Worm (Caenorhabditis elegans) whole organism, young adult: ENCODE data around the gene R05D3.9.

ENCODE experiments used
- aptf-2 ChIP-seq: fragments of 200-800 bp; sonication (Bioruptor generic); conservative IDR thresholded peaks from 2 replicates; pipeline ENCODE4 v1.3.6; 2022; ENCODE audit warnings: missing genetic modification reagents, missing genetic modification characterization, missing compliant biosample characterization
- hlh-26 ChIP-seq: fragments of 200-800 bp; sonication (Bioruptor generic); conservative IDR thresholded peaks from 2 replicates; pipeline ENCODE4 v1.3.6; 2022; ENCODE audit warnings: missing genetic modification reagents, missing genetic modification characterization, missing compliant biosample characterization
- pha-4 ChIP-seq: fragments of 150-350 bp; sonication (generic microtip); optimal IDR thresholded peaks from 2 replicates; lab custom pipeline; 2014; ENCODE audit warnings: missing biosample characterization, missing genetic modification reagents, missing genetic modification characterization
- unc-130 ChIP-seq: sonication (generic microtip); optimal IDR thresholded peaks from 2 replicates; lab custom pipeline; 2016; ENCODE audit warnings: missing genetic modification reagents, missing genetic modification characterization, missing compliant biosample characterization
- zfh-2 ChIP-seq: fragments of 200-800 bp; sonication (Bioruptor generic); conservative IDR thresholded peaks from 2 replicates; pipeline ENCODE4 v1.3.6; 2022; ENCODE audit warnings: missing genetic modification reagents, missing genetic modification characterization, missing compliant biosample characterization

DNA sequence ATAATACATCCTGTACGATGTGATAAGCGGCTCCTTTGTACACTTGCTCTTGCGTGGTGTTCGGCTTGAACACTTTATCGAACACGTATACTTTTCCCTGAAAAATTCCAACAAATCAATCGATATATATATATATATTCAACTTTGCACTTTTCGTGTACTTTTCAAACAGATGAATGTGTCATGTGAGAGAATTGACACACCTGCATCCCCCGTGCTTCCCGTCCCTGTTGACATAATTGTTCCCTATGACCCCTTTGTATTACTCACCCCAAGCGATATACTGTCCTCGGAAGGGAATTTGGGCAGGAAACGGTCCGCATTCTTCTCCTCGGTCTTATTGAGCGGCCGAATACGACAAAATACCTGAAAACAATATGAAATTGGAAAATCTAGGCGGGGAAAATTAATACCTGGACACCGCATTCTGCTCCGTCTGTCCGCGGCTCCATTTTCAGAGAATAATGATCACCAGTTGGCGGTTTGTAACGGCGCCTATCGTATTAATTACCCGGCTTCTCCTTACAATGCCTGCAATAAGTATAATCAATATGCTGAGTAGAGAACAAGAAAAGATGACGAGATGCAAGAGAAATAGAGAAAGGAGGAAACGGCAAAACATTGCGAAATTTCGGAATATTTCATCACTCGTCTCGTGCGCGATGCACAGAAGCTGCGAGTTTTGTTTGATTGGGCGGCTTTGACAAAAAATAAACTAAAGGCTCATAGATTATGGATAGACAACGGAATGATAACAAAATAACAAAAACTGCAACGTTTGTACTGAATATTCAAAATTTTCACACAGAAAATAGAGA, 13.7 kb downstream of the R05D3.9 start, which contains the start of gene unc-116:
- TF ChIP-seq aptf-2 (GFP tag; lab: Robert Waterston, UW) (no peak), zfh-2 (no peak; the same call in none of the 2 replicates), unc-130 (GFP tag; lab: Kevin White, UChicago) (no peak), pha-4 (no peak), hlh-26 (GFP tag; lab: Robert Waterston, UW) (no peak)
